Fruit fly (Drosophila melanogaster): ENCODE results near the gene CG12093.

CG12093 gene

dm6 chr3L:2798463-2798993, 24.7 kb upstream of the CG12093 start (continued):
- no peak for TF ChIP-seq Hmx (GFP tag; optimal IDR thresholded peaks at IDR 0.05)
- no peak for TF ChIP-seq usp (GFP tag; optimal IDR thresholded peaks at IDR 0.05)
- TF ChIP-seq Scr (GFP tag; IDR thresholded peaks at IDR 0.05; ENCODE audit: partially characterized antibody) = no peak
- TF ChIP-seq eyg (GFP tag; optimal IDR thresholded peaks at IDR 0.05) = no peak
- TF ChIP-seq CG10979 (tag; optimal IDR thresholded peaks at IDR 0.05) = peak; percentile 21
- TF ChIP-seq Sry-β (GFP tag; optimal IDR thresholded peaks at IDR 0.05) = no peak
- TF ChIP-seq Fer1 (GFP tag; optimal IDR thresholded peaks at IDR 0.05) = peak; percentile 9
- TF ChIP-seq tll (GFP tag; optimal IDR thresholded peaks at IDR 0.05) = peak in 1 of 2 experiments; percentile 60
- TF ChIP-seq NFAT (GFP tag; IDR thresholded peaks at IDR 0.05) = peak; percentile 20; the same call in 1 of the 2 replicates
- TF ChIP-seq lab (GFP tag; optimal IDR thresholded peaks at IDR 0.05) = no peak
- TF ChIP-seq CG11398 (GFP tag; optimal IDR thresholded peaks at IDR 0.05) = peak; percentile 65
- TF ChIP-seq ro (GFP tag; IDR thresholded peaks at IDR 0.05) = no peak
- no peak for TF ChIP-seq Atf3 (GFP tag; optimal IDR thresholded peaks at IDR 0.05)
- TF ChIP-seq dysf (GFP tag; IDR thresholded peaks at IDR 0.05) = no peak
- TF ChIP-seq emc (GFP tag; optimal IDR thresholded peaks at IDR 0.05) = no peak
- TF ChIP-seq E2f2 (GFP tag; IDR thresholded peaks at IDR 0.05) = no peak
- no peak for TF ChIP-seq CG7786 (GFP tag; optimal IDR thresholded peaks at IDR 0.05)
- TF ChIP-seq Drgx (GFP tag; IDR thresholded peaks at IDR 0.05) = no peak; the same call in 1 of the 2 replicates
- TF ChIP-seq ato (GFP tag; IDR thresholded peaks at IDR 0.05; ENCODE audit: partially characterized antibody) = no peak
- no peak for TF ChIP-seq CG2889 (GFP tag; IDR thresholded peaks at IDR 0.05)
- TF ChIP-seq B-H2 (GFP tag; optimal IDR thresholded peaks at IDR 0.05) = no peak
- TF ChIP-seq klu (GFP tag; IDR thresholded peaks at IDR 0.05) = no peak
- TF ChIP-seq Bgb (GFP tag; IDR thresholded peaks at IDR 0.05; ENCODE audit: partially characterized antibody) = no peak
- peak; percentile 59 for TF ChIP-seq CG11504 (tag; optimal IDR thresholded peaks at IDR 0.05)
- no peak for TF ChIP-seq ewg (GFP tag; optimal IDR thresholded peaks at IDR 0.05)
- no peak for TF ChIP-seq ken (GFP tag; IDR thresholded peaks at IDR 0.05)
- no peak for TF ChIP-seq cwo (GFP tag; optimal IDR thresholded peaks at IDR 0.05)
- TF ChIP-seq hth (optimal IDR thresholded peaks at IDR 0.05) = no peak
- TF ChIP-seq Elba2 (GFP tag; optimal IDR thresholded peaks at IDR 0.05) = no peak
- TF ChIP-seq Ssrp (tag; optimal IDR thresholded peaks at IDR 0.05) = no peak
- no peak for TF ChIP-seq fru (optimal IDR thresholded peaks at IDR 0.05)
- TF ChIP-seq CG6854 (GFP tag; optimal IDR thresholded peaks at IDR 0.05) = no peak
- no peak for TF ChIP-seq Ada2b (GFP tag; IDR thresholded peaks at IDR 0.05)
- no peak for TF ChIP-seq CG4820 (GFP tag; optimal IDR thresholded peaks at IDR 0.05)
- TF ChIP-seq knrl (GFP tag; IDR thresholded peaks at IDR 0.05; ENCODE audit: partially characterized antibody) = no peak
- no peak for TF ChIP-seq Dp (GFP tag; optimal IDR thresholded peaks at IDR 0.05)
- TF ChIP-seq CG18476 (GFP tag; optimal IDR thresholded peaks at IDR 0.05) = peak; percentile 8
- TF ChIP-seq gfzf (GFP tag; optimal IDR thresholded peaks at IDR 0.05) = no peak
- no peak for TF ChIP-seq Six4 (GFP tag; optimal IDR thresholded peaks at IDR 0.05)
- no peak for TF ChIP-seq hbn (GFP tag; IDR thresholded peaks at IDR 0.05; ENCODE audit: partially characterized antibody)
- 0 out of 2 replicates have a peak, but pooled peaks have one; percentile 13 for TF ChIP-seq CG32532 (GFP tag; IDR thresholded peaks at IDR 0.05)
- TF ChIP-seq CG4707 (GFP tag; optimal IDR thresholded peaks at IDR 0.05) = peak; percentile 63
- TF ChIP-seq chn (GFP tag; optimal IDR thresholded peaks at IDR 0.05) = no peak
- TF ChIP-seq crol (GFP tag; IDR thresholded peaks at IDR 0.05) = no peak
- TF ChIP-seq Ravus (GFP tag; IDR thresholded peaks at IDR 0.05) = no peak
- TF ChIP-seq Hr39 (optimal IDR thresholded peaks at IDR 0.05) = no peak
- peak; percentile 76; the same call in 2 of the 4 replicates for TF ChIP-seq chinmo (GFP tag; IDR thresholded peaks at IDR 0.05; ENCODE audit: partially characterized antibody)
- TF ChIP-seq Stat92E (GFP tag; optimal IDR thresholded peaks at IDR 0.05) = peak in 1 of 3 experiments; percentile 28
- peak; percentile 53 for TF ChIP-seq maf-S (GFP tag; optimal IDR thresholded peaks at IDR 0.05)
- no peak for TF ChIP-seq CG13287 (GFP tag; IDR thresholded peaks at IDR 0.05; ENCODE audit: partially characterized antibody)
- peak; percentile 51; the same call in 2 of the 3 replicates for TF ChIP-seq zfh1 (GFP tag; IDR thresholded peaks at IDR 0.05)
